Fruit fly (Drosophila melanogaster) whole organism, embryonic: ENCODE measurements around the gene CG45218.

ENCODE experiments used
- Abd-B ChIP-seq: fragments of 200-800 bp; sonication (Bioruptor generic); optimal IDR thresholded peaks from 2 replicates; lab custom pipeline; 2018; ENCODE audit warnings: missing biosample characterization, mild to moderate bottlenecking, missing genetic modification characterization, moderate library complexity
- BEAF-32 ChIP-seq: fragments of 200-800 bp; sonication (Bioruptor generic); optimal IDR thresholded peaks from 3 replicates; lab custom pipeline; 2017; ENCODE audit warnings: missing biosample characterization, missing genetic modification characterization, mild to moderate bottlenecking, moderate library complexity, missing genetic modification reagents
- CG10267 ChIP-seq: fragments of 200-800 bp; sonication (Bioruptor generic); optimal IDR thresholded peaks from 2 replicates; lab custom pipeline; 2018; ENCODE audit warnings: missing biosample characterization, mild to moderate bottlenecking, missing genetic modification characterization, moderate library complexity
- CG12659 ChIP-seq: fragments of 200-800 bp; sonication (Bioruptor generic); optimal IDR thresholded peaks from 3 replicates; lab custom pipeline; 2017; ENCODE audit warnings: mild to moderate bottlenecking, missing biosample characterization, missing genetic modification reagents, missing genetic modification characterization
- CG16863 ChIP-seq: fragments of 200-800 bp; sonication (Bioruptor generic); optimal IDR thresholded peaks from 3 replicates; lab custom pipeline; 2016; ENCODE audit warnings: missing biosample characterization, missing genetic modification characterization
- CG17186 ChIP-seq: fragments of 200-800 bp; sonication (Bioruptor generic); optimal IDR thresholded peaks from 3 replicates; lab custom pipeline; 2017; ENCODE audit warnings: missing biosample characterization, missing genetic modification reagents, missing genetic modification characterization
- CG17612 ChIP-seq: fragments of 200-800 bp; sonication (Bioruptor generic); IDR thresholded peaks from 2 replicates; pipeline ENCODE4 v1.3.6; 2022; ENCODE audit warnings: missing biosample characterization, missing genetic modification characterization
- CG17829 ChIP-seq: fragments of 200-800 bp; optimal IDR thresholded peaks from 2 replicates; lab custom pipeline; 2019; ENCODE audit warnings: missing biosample characterization, mild to moderate bottlenecking, missing genetic modification characterization, moderate library complexity
- CG2712 ChIP-seq: fragments of 200-800 bp; optimal IDR thresholded peaks from 3 replicates; lab custom pipeline; 2019; ENCODE audit warnings: missing biosample characterization, mild to moderate bottlenecking, missing genetic modification characterization, moderate library complexity
- CG30403 ChIP-seq: fragments of 200-800 bp; sonication (Bioruptor generic); optimal IDR thresholded peaks from 3 replicates; lab custom pipeline; 2016; ENCODE audit warnings: missing biosample characterization, missing genetic modification characterization
- CG3281 ChIP-seq: fragments of 200-800 bp; sonication (Bioruptor generic); optimal IDR thresholded peaks from 3 replicates; lab custom pipeline; 2017; ENCODE audit warnings: missing biosample characterization, mild to moderate bottlenecking, missing genetic modification characterization
- CG4328 ChIP-seq: fragments of 200-800 bp; sonication (Bioruptor generic); optimal IDR thresholded peaks from 3 replicates; lab custom pipeline; 2017; ENCODE audit warnings: missing biosample characterization, missing genetic modification reagents, missing genetic modification characterization
- CG4730 ChIP-seq: fragments of 200-800 bp; sonication (Bioruptor generic); IDR thresholded peaks from 2 replicates; pipeline ENCODE4 v1.3.6; 2022; ENCODE audit warnings: missing biosample characterization, missing genetic modification characterization
- CG4854 ChIP-seq: fragments of 200-800 bp; sonication (Bioruptor generic); optimal IDR thresholded peaks from 2 replicates; lab custom pipeline; 2016; ENCODE audit warnings: missing biosample characterization, missing genetic modification characterization, inconsistent platforms
- CG5245 ChIP-seq: fragments of 200-800 bp; sonication (Bioruptor generic); optimal IDR thresholded peaks from 3 replicates; lab custom pipeline; 2016; ENCODE audit warnings: missing biosample characterization, missing genetic modification characterization
- CG8281 ChIP-seq: fragments of 200-800 bp; sonication (Bioruptor generic); optimal IDR thresholded peaks from 2 replicates; lab custom pipeline; 2018; ENCODE audit warnings: missing biosample characterization, mild to moderate bottlenecking, missing genetic modification characterization, moderate library complexity
- CG9727 ChIP-seq: fragments of 200-800 bp; sonication (Bioruptor generic); optimal IDR thresholded peaks from 3 replicates; lab custom pipeline; 2017; ENCODE audit warnings: missing biosample characterization, mild to moderate bottlenecking, missing genetic modification characterization
- CG9817 ChIP-seq: fragments of 200-800 bp; sonication (Bioruptor generic); optimal IDR thresholded peaks from 2 replicates; lab custom pipeline; 2018; ENCODE audit warnings: missing biosample characterization, mild to moderate bottlenecking, missing genetic modification characterization, moderate library complexity
- CG9932 ChIP-seq: fragments of 200-800 bp; sonication (Bioruptor generic); IDR thresholded peaks from 2 replicates; pipeline ENCODE4 v1.3.6; 2022; ENCODE audit warnings: missing biosample characterization, missing genetic modification characterization
- CTCF ChIP-seq: fragments of 200-800 bp; sonication (Bioruptor generic); optimal IDR thresholded peaks from 2 replicates; lab custom pipeline; 2017; ENCODE audit warnings: missing biosample characterization, mild to moderate bottlenecking, missing genetic modification characterization, moderate library complexity
- Dll ChIP-seq: fragments of 200-800 bp; sonication (Bioruptor generic); IDR thresholded peaks from 4 replicates; pipeline ENCODE4 v1.3.6; 2022; ENCODE audit warnings: missing biosample characterization, missing genetic modification characterization; ENCODE audit not compliant: partially characterized antibody
- Doc3 ChIP-seq: fragments of 200-800 bp; sonication (Bioruptor generic); IDR thresholded peaks from 3 replicates; pipeline ENCODE4 v1.3.6; 2022; ENCODE audit warnings: missing biosample characterization, missing genetic modification characterization; ENCODE audit not compliant: partially characterized antibody
- Dp ChIP-seq: fragments of 200-800 bp; sonication (Bioruptor generic); optimal IDR thresholded peaks from 2 replicates; lab custom pipeline; 2018; ENCODE audit warnings: missing biosample characterization, mild to moderate bottlenecking, missing genetic modification characterization, moderate library complexity
- Dref ChIP-seq: fragments of 200-800 bp; sonication (Bioruptor generic); IDR thresholded peaks from 2 replicates; pipeline ENCODE4 v1.3.6; 2022; ENCODE audit warnings: missing biosample characterization, missing genetic modification characterization
- Fer1 ChIP-seq: fragments of 200-800 bp; sonication (Bioruptor generic); optimal IDR thresholded peaks from 2 replicates; lab custom pipeline; 2017; ENCODE audit warnings: missing biosample characterization, mild to moderate bottlenecking, missing genetic modification characterization
- HLH4C ChIP-seq: fragments of 200-800 bp; sonication (Bioruptor generic); IDR thresholded peaks from 3 replicates; pipeline ENCODE4 v1.3.6; 2022; ENCODE audit warnings: missing biosample characterization, missing genetic modification characterization; ENCODE audit not compliant: partially characterized antibody
- Hey ChIP-seq: fragments of 200-800 bp; sonication (Bioruptor generic); optimal IDR thresholded peaks from 3 replicates; lab custom pipeline; 2018; ENCODE audit warnings: missing biosample characterization, mild to moderate bottlenecking, missing genetic modification characterization
- HmgD ChIP-seq: fragments of 200-800 bp; sonication (Bioruptor generic); optimal IDR thresholded peaks from 3 replicates; lab custom pipeline; 2016; ENCODE audit warnings: missing biosample characterization, missing genetic modification characterization
- HmgZ ChIP-seq: fragments of 200-800 bp; sonication (Bioruptor generic); optimal IDR thresholded peaks from 2 replicates; lab custom pipeline; 2018; ENCODE audit warnings: missing biosample characterization, mild to moderate bottlenecking, missing genetic modification characterization
- MBD-R2 ChIP-seq: fragments of 200-800 bp; sonication (Bioruptor generic); IDR thresholded peaks from 2 replicates; pipeline ENCODE4 v1.3.6; 2022; ENCODE audit warnings: missing biosample characterization, missing genetic modification characterization
- Nf-YC ChIP-seq: fragments of 200-800 bp; optimal IDR thresholded peaks from 3 replicates; lab custom pipeline; 2019; ENCODE audit warnings: missing biosample characterization, mild to moderate bottlenecking, missing genetic modification characterization, moderate library complexity
- Opbp ChIP-seq: fragments of 200-800 bp; sonication (Bioruptor generic); IDR thresholded peaks from 3 replicates; pipeline ENCODE4 v1.3.6; 2022; ENCODE audit warnings: missing biosample characterization, missing genetic modification characterization; ENCODE audit not compliant: partially characterized antibody
- Scr ChIP-seq: fragments of 200-800 bp; sonication (Bioruptor generic); IDR thresholded peaks from 2 replicates; pipeline ENCODE4 v1.3.6; 2022; ENCODE audit warnings: missing biosample characterization, missing genetic modification characterization; ENCODE audit not compliant: partially characterized antibody
- YL-1 ChIP-seq: fragments of 200-800 bp; sonication (Bioruptor generic); optimal IDR thresholded peaks from 3 replicates; lab custom pipeline; 2017; ENCODE audit warnings: missing biosample characterization, mild to moderate bottlenecking, missing genetic modification characterization
- amos ChIP-seq: fragments of 200-800 bp; sonication (Bioruptor generic); IDR thresholded peaks from 2 replicates; pipeline ENCODE4 v1.3.6; 2022; ENCODE audit warnings: missing biosample characterization, missing genetic modification characterization; ENCODE audit not compliant: partially characterized antibody
- br ChIP-seq: fragments of >200 bp; optimal IDR thresholded peaks from 2 replicates; lab custom pipeline; 2017
- bsh ChIP-seq, 2 experiments: fragments of 200-800 bp; sonication (Bioruptor generic); optimal IDR thresholded peaks; 2 replicates each; lab custom pipeline; 2017 to 2018; ENCODE audit warnings: mild to moderate bottlenecking in 2 of 2, missing biosample characterization in 2 of 2, missing genetic modification characterization in 2 of 2, moderate library complexity in 1 of 2
- corto ChIP-seq: fragments of 200-800 bp; sonication (Bioruptor generic); optimal IDR thresholded peaks from 2 replicates; lab custom pipeline; 2016; ENCODE audit warnings: missing biosample characterization, mild to moderate bottlenecking, missing genetic modification characterization, moderate library complexity
- da ChIP-seq: fragments of 200-800 bp; sonication (Bioruptor generic); optimal IDR thresholded peaks from 2 replicates; lab custom pipeline; 2016; ENCODE audit warnings: missing biosample characterization, missing genetic modification characterization
- hb ChIP-seq: fragments of 200-800 bp; sonication (Bioruptor generic); IDR thresholded peaks from 3 replicates; pipeline ENCODE4 v1.3.6; 2022; ENCODE audit warnings: missing biosample characterization, missing genetic modification characterization; ENCODE audit not compliant: partially characterized antibody
- lilli ChIP-seq: fragments of 200-800 bp; sonication (Bioruptor generic); optimal IDR thresholded peaks from 3 replicates; lab custom pipeline; 2016; ENCODE audit warnings: missing biosample characterization, missing genetic modification characterization
- onecut ChIP-seq: fragments of 200-800 bp; sonication (Bioruptor generic); IDR thresholded peaks from 2 replicates; pipeline ENCODE4 v1.3.6; 2022; ENCODE audit warnings: missing biosample characterization, missing genetic modification characterization
- pnt ChIP-seq: fragments of 200-800 bp; sonication (Bioruptor generic); optimal IDR thresholded peaks from 3 replicates; lab custom pipeline; 2016; ENCODE audit warnings: missing biosample characterization, missing genetic modification characterization
- pum ChIP-seq: fragments of 200-800 bp; sonication (Bioruptor generic); optimal IDR thresholded peaks from 2 replicates; lab custom pipeline; 2016; ENCODE audit warnings: missing biosample characterization, missing genetic modification characterization
- sd ChIP-seq: fragments of 200-800 bp; sonication (Bioruptor generic); optimal IDR thresholded peaks from 3 replicates; lab custom pipeline; 2018; ENCODE audit warnings: missing biosample characterization, mild to moderate bottlenecking, missing genetic modification characterization, moderate library complexity
- slbo ChIP-seq: fragments of 200-800 bp; sonication (Bioruptor generic); IDR thresholded peaks from 2 replicates; pipeline ENCODE4 v1.3.6; 2022; ENCODE audit warnings: missing biosample characterization, missing genetic modification characterization
- sob ChIP-seq: fragments of 200-800 bp; sonication (Bioruptor generic); IDR thresholded peaks from 2 replicates; pipeline ENCODE4 v1.3.6; 2022; ENCODE audit warnings: missing biosample characterization, missing genetic modification characterization
- sug ChIP-seq: fragments of 200-800 bp; optimal IDR thresholded peaks from 2 replicates; lab custom pipeline; 2019; ENCODE audit warnings: missing biosample characterization, mild to moderate bottlenecking, missing genetic modification characterization, moderate library complexity
- tin ChIP-seq: fragments of 200-800 bp; sonication (Bioruptor generic); optimal IDR thresholded peaks from 3 replicates; lab custom pipeline; 2016; ENCODE audit warnings: missing biosample characterization, missing genetic modification characterization
- yki ChIP-seq: fragments of >200 bp; optimal IDR thresholded peaks from 3 replicates; lab custom pipeline; 2018
- zfh2 ChIP-seq: fragments of 200-800 bp; sonication (Bioruptor generic); optimal IDR thresholded peaks from 2 replicates; lab custom pipeline; 2016; ENCODE audit warnings: missing biosample characterization, missing genetic modification characterization

CG45218 gene

dm6 chr3R:15330472-15330871, 39.9 kb upstream of the CG45218 start, which contains the start of gene mRpL9 (continued):
- TF ChIP-seq CG30403 (GFP tag; lab: Kevin White, UChicago): peak; percentile 43
- TF ChIP-seq onecut (GFP tag; lab: Robert Waterston, UW): no peak
- TF ChIP-seq BEAF-32: peak; percentile 68
- TF ChIP-seq Scr (GFP tag; lab: Robert Waterston, UW): peak; percentile 27; the same call in 1 of the 2 replicates
- TF ChIP-seq corto (GFP tag; lab: Kevin White, UChicago): no peak
- TF ChIP-seq Opbp (GFP tag; lab: Robert Waterston, UW): peak; percentile 38; the same call in 1 of the 3 replicates
- peak; percentile 63 for TF ChIP-seq slbo (GFP tag; lab: Robert Waterston, UW)
- TF ChIP-seq br (lab: Kevin White, UChicago): no peak
- TF ChIP-seq hb (GFP tag; lab: Robert Waterston, UW): no peak
- no peak for TF ChIP-seq CG16863 (GFP tag; lab: Kevin White, UChicago)
- TF ChIP-seq CG8281: no peak
- no peak for TF ChIP-seq pnt
- peak; percentile 61 for TF ChIP-seq Dp (GFP tag; lab: Kevin White, UChicago)
- peak; percentile 17 for TF ChIP-seq HmgD (GFP tag; lab: Kevin White, UChicago)
- TF ChIP-seq CG5245 (GFP tag; lab: Kevin White, UChicago): no peak
- peak; percentile 28 for TF ChIP-seq lilli
- peak; percentile 29; the same call in 1 of the 2 replicates for TF ChIP-seq Dref
- TF ChIP-seq CG4328 (GFP tag; lab: Kevin White, UChicago): no peak
- TF ChIP-seq HmgZ (tag; lab: Kevin White, UChicago): peak; percentile 58
- no peak for TF ChIP-seq yki
- peak; percentile 9 for TF ChIP-seq pum (GFP tag; lab: Kevin White, UChicago)
- no peak for TF ChIP-seq CG4854
- TF ChIP-seq YL-1 (GFP tag; lab: Kevin White, UChicago): peak; percentile 58
- peak; percentile 26 for TF ChIP-seq Nf-YC (tag; lab: Kevin White, UChicago)
- TF ChIP-seq CG17612: no peak
- peak; percentile 26; the same call in 1 of the 2 replicates for TF ChIP-seq amos (GFP tag; lab: Robert Waterston, UW)
- TF ChIP-seq Hey (tag; lab: Kevin White, UChicago): no peak
- peak; percentile 34 for TF ChIP-seq CG2712 (tag; lab: Kevin White, UChicago)
- TF ChIP-seq CG9817 (tag; lab: Kevin White, UChicago): peak; percentile 33
- peak; percentile 86 for TF ChIP-seq MBD-R2 (GFP tag; lab: Robert Waterston, UW)
- peak; percentile 91 for TF ChIP-seq Abd-B (GFP tag; lab: Kevin White, UChicago)
- peak in 1 of 2 experiments; percentile 7 for TF ChIP-seq bsh (GFP tag; optimal IDR thresholded peaks at IDR 0.05; lab: Kevin White, UChicago)
- no peak for TF ChIP-seq da
- no peak for TF ChIP-seq CG4730 (GFP tag; lab: Robert Waterston, UW)
- TF ChIP-seq Dll (GFP tag; lab: Robert Waterston, UW): peak; percentile 49; the same call in 2 of the 4 replicates
- peak; percentile 26 for TF ChIP-seq CTCF (GFP tag; lab: Kevin White, UChicago)
- peak; percentile 20 for TF ChIP-seq Fer1
- peak; percentile 47 for TF ChIP-seq CG10267 (tag; lab: Kevin White, UChicago)
- TF ChIP-seq CG3281: no peak
- 0 out of 3 replicates have a peak, but pooled peaks have one; percentile 48 for TF ChIP-seq HLH4C (GFP tag; lab: Robert Waterston, UW)
- peak; percentile 46 for TF ChIP-seq CG12659
- peak; percentile 0 for TF ChIP-seq CG9727
- TF ChIP-seq CG17829 (tag; lab: Kevin White, UChicago): peak; percentile 32
- peak; percentile 34 for TF ChIP-seq sug (tag; lab: Kevin White, UChicago)
- TF ChIP-seq sob (GFP tag; lab: Robert Waterston, UW): peak; percentile 43; the same call in 1 of the 2 replicates
- TF ChIP-seq zfh2 (GFP tag; lab: Kevin White, UChicago): peak; percentile 56
- TF ChIP-seq CG17186 (GFP tag; lab: Kevin White, UChicago): peak; percentile 51
- peak; percentile 60 for TF ChIP-seq CG9932 (GFP tag; lab: Robert Waterston, UW)
- TF ChIP-seq Doc3: peak; percentile 34; the same call in 1 of the 3 replicates
- peak; percentile 20 for TF ChIP-seq tin (GFP tag; lab: Kevin White, UChicago)
- TF ChIP-seq sd: no peak
